Worm (Caenorhabditis elegans): ENCODE results near the gene arrd-4.

ce11 chrII:9850945-9851344 lies 12.8 kb upstream of the arrd-4 start, which contains the start of gene ZK938.10:
- TF ChIP-seq ztf-11 (tag; optimal IDR thresholded peaks at IDR 0.05) (no peak), elt-1 (tag; optimal IDR thresholded peaks at IDR 0.05; ENCODE audit: borderline replicate concordance, insufficient read depth) (no peak), unc-39 (tag; optimal IDR thresholded peaks at IDR 0.05) (no peak), nhr-237 (tag; optimal IDR thresholded peaks at IDR 0.05) (no peak), hlh-1 (tag; optimal IDR thresholded peaks at IDR 0.05) (no peak), pha-4 (tag; optimal IDR thresholded peaks at IDR 0.05) (no peak)
